Worm (Caenorhabditis elegans): ENCODE results near the gene unc-84.

unc-84 gene

DNA sequence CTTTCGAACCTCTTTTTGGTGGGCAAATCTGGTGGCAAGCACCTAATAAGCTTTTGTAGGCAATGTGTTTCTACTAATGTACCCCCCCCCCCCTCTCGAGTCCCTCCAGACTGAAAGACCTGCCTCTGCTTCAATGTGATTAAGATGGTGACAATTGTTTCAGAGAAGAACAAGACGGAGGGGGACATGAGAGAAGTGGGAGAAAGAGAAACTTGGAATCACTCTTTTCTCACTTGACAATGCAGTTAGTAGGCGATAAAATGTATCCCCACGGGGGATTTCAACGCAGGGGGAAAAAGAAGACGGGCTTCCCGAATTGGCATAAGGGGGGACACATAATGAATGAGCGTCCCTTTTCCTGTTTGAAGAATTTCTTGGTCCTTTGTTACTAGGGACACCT, 47.7 kb downstream of the unc-84 start:
- TF ChIP-seq hsf-1 (GFP tag; IDR thresholded peaks at IDR 0.05) (0 out of 2 replicates have a peak, but pooled peaks have one; percentile 34), aptf-2 (GFP tag; conservative IDR thresholded peaks at IDR 0.05) (0 out of 2 replicates have a peak, but pooled peaks have one; percentile 20), F57A8.1 (GFP tag; optimal IDR thresholded peaks at IDR 0.05) (no peak), pbrm-1 (GFP tag; IDR thresholded peaks at IDR 0.05) (no peak)

- no peak for TF ChIP-seq B0261.1 (tag; optimal IDR thresholded peaks at IDR 0.05)
- TF ChIP-seq F10E7.11 (tag; optimal IDR thresholded peaks at IDR 0.05): no peak
- TF ChIP-seq snpc-4 (GFP tag; optimal IDR thresholded peaks at IDR 0.05): no peak
- TF ChIP-seq snpc-4 (tag; optimal IDR thresholded peaks at IDR 0.05): peak in 2 of 4 experiments; percentile 82 to 88
- TF ChIP-seq hmg-1.2 (GFP tag; IDR thresholded peaks at IDR 0.05): peak; percentile 13; the same call in 1 of the 2 replicates
- no peak for TF ChIP-seq nfya-2 (GFP tag; IDR thresholded peaks at IDR 0.05)
- no peak for TF ChIP-seq ztf-22 (GFP tag; optimal IDR thresholded peaks at IDR 0.05)
Observed at ce11 chrX:13633032-13633431, 48.5 kb downstream of the unc-84 start.

DNA sequence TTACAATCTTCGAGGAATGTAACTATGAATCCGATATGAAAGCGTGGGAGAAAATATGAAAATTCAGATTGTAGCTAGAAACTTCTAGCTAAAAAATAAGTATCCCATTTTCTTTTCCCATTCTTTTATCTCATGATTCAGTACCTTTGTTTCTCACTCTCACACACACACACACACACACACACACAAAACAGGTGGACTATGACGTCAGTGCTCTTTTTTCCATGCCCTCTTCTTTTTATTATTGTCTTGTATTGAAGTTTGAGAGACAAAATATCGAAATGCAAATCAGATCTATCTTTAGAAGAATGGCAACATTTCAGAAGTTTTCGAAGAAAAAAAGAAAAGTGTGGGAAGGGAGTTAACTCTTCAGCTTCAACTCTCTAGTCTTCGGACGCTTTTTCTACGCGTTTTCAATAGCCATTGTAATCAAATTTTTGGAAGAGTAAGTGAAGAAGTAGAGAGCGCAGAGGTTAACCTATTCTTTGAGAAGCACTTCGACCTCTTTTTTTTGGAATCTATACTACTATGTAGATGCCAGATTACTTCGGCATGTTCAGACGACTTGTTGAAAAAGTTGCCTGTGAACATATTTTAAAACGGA, 49.4 kb downstream of the unc-84 start:
- TF ChIP-seq repo-1 (tag; optimal IDR thresholded peaks at IDR 0.05) (no peak), egl-18 (GFP tag; IDR thresholded peaks at IDR 0.05) (no peak), ceh-79 (tag; optimal IDR thresholded peaks at IDR 0.05) (no peak), ccch-3 (GFP tag; optimal IDR thresholded peaks at IDR 0.05) (no peak), aptf-3 (GFP tag; IDR thresholded peaks at IDR 0.05) (no peak), die-1 (tag; optimal IDR thresholded peaks at IDR 0.05) (no peak), B0019.2 (GFP tag; conservative IDR thresholded peaks at IDR 0.05) (no peak), ceh-40 (GFP tag; IDR thresholded peaks at IDR 0.05) (no peak), akir-1 (GFP tag; optimal IDR thresholded peaks at IDR 0.05) (no peak), hlh-12 (tag; optimal IDR thresholded peaks at IDR 0.05) (no peak), nfya-2 (GFP tag; IDR thresholded peaks at IDR 0.05) (no peak), D2030.7 (GFP tag; IDR thresholded peaks at IDR 0.05) (no peak), lsy-27 (tag; optimal IDR thresholded peaks at IDR 0.05; ENCODE audit: borderline replicate concordance, insufficient read depth) (no peak), madf-6 (GFP tag; IDR thresholded peaks at IDR 0.05) (no peak), K12H6.12 (tag; optimal IDR thresholded peaks at IDR 0.05) (no peak)

- TF ChIP-seq ceh-79 (tag; optimal IDR thresholded peaks at IDR 0.05) (no peak), ztf-25 (GFP tag; IDR thresholded peaks at IDR 0.05) (no peak)
Observed at ce11 chrX:13637526-13637925, 53.0 kb downstream of the unc-84 start.

DNA sequence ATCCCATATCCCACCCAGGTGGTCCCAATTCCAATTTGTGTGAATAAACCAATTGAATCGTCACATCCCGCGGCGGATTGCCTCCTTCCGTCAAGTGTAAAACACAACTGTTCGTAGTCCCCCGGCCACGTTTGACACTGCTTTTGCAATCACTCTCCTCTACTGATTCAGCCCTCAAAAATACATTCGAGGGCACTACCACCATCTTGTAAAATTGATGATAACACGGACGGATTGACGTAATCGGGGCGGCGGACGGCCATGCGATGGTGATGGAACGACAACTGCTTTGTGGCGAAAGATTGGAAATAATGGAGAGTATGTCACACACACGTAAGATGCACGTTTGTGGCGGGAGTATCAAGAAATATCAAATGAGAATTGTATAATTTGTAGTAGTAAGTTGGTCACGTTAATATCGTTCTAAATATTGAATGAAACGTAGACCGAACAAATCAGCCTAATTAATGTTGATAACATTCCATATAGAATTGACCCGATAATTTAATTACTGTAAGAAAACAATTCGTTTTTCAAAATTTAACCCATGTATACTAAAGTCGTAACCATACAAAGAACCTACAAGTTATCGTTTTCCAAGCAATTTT, 53.9 kb downstream of the unc-84 start:
- TF ChIP-seq madf-3 (GFP tag; IDR thresholded peaks at IDR 0.05): 0 out of 2 replicates have a peak, but pooled peaks have one; percentile 40
- TF ChIP-seq ceh-79 (tag; optimal IDR thresholded peaks at IDR 0.05): no peak
